Worm (Caenorhabditis elegans) whole organism, L4 larva: ENCODE measurements around the gene fbxl-3.

Source experiments
- Y105C5A.15 ChIP-seq: fragments of 200-800 bp; sonication (Bioruptor generic); IDR thresholded peaks from 2 replicates; pipeline ENCODE4 v1.3.6; 2022; ENCODE audit warnings: missing genetic modification characterization, missing compliant biosample characterization
- ama-1 ChIP-seq: fragments of 150-350 bp; optimal IDR thresholded peaks from 2 replicates; lab custom pipeline; 2014; ENCODE audit warnings: inconsistent platforms, mixed read lengths
- ceh-82 ChIP-seq: sonication (generic microtip); optimal IDR thresholded peaks from 2 replicates; lab custom pipeline; 2017; ENCODE audit warnings: missing biosample characterization, missing genetic modification characterization
- dpl-1 ChIP-seq: fragments of 150-350 bp; optimal IDR thresholded peaks from 2 replicates; lab custom pipeline; 2014; ENCODE audit warnings: missing biosample characterization, missing genetic modification reagents, missing genetic modification characterization
- hlh-11 ChIP-seq: fragments of 200-800 bp; sonication (Bioruptor generic); optimal IDR thresholded peaks from 2 replicates; lab custom pipeline; 2018; ENCODE audit warnings: mild to moderate bottlenecking, missing genetic modification characterization, missing compliant biosample characterization
- mdl-1 ChIP-seq, 2 experiments: fragments of 150-350 bp in 1 of 2; sonication (generic microtip) in 1 of 2; optimal IDR thresholded peaks; 2 replicates each; lab custom pipeline; 2014 to 2017; ENCODE audit warnings: missing biosample characterization in 2 of 2, missing genetic modification characterization in 2 of 2
- mep-1 ChIP-seq: fragments of 150-350 bp; sonication (generic microtip); optimal IDR thresholded peaks from 3 replicates; lab custom pipeline; 2014; ENCODE audit warnings: missing biosample characterization, missing genetic modification characterization
- nhr-10 ChIP-seq: fragments of 150-350 bp; optimal IDR thresholded peaks from 2 replicates; lab custom pipeline; 2014; ENCODE audit warnings: missing biosample characterization, missing genetic modification characterization
- nhr-25 ChIP-seq: sonication (generic microtip); optimal IDR thresholded peaks from 2 replicates; lab custom pipeline; 2017; ENCODE audit warnings: missing genetic modification characterization, mild to moderate bottlenecking, missing compliant biosample characterization, antibody characterized with exemption, moderate library complexity, borderline replicate concordance; ENCODE audit not compliant: insufficient read depth
- nhr-42 ChIP-seq: fragments of 200-800 bp; sonication (Bioruptor generic); IDR thresholded peaks from 2 replicates; pipeline ENCODE4 v1.3.6; 2022; ENCODE audit warnings: missing genetic modification characterization, missing compliant biosample characterization
- nhr-76 ChIP-seq: fragments of 150-350 bp; optimal IDR thresholded peaks from 2 replicates; lab custom pipeline; 2014; ENCODE audit warnings: missing biosample characterization, missing genetic modification characterization
- nhr-77 ChIP-seq: fragments of 150-350 bp; optimal IDR thresholded peaks from 2 replicates; lab custom pipeline; 2014; ENCODE audit warnings: missing biosample characterization, missing genetic modification characterization
- unc-39 ChIP-seq: sonication (generic microtip); optimal IDR thresholded peaks from 2 replicates; lab custom pipeline; 2017; ENCODE audit warnings: missing biosample characterization, missing genetic modification characterization
- ztf-11 ChIP-seq: fragments of 150-350 bp; optimal IDR thresholded peaks from 2 replicates; lab custom pipeline; 2014; ENCODE audit warnings: missing biosample characterization, missing genetic modification characterization

DNA sequence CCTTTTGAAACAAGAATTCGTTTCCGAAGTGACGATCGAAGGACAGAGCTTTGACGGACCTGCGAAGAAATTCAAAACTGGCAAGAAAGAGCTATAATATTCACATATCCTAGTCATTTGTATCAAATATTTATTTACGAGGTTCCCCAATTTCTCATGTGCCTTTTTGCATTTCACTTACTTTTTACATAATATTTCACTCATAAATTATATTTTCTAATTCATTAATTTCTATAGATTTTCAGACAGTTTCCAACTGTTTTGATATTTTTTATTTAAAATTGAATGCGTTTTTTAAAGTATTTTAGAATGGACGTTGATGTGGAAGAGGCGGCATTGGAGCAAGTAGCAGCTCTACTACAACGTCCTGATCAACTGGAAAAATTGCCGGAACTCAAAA lies 39.5 kb downstream of the fbxl-3 start, which contains the start of gene sec-6:
- TF ChIP-seq mdl-1 (tag; optimal IDR thresholded peaks at IDR 0.05; lab: Kevin White, UChicago) (no peak), ceh-82 (tag; lab: Kevin White, UChicago) (no peak), ama-1 (lab: Kevin White, UChicago) (no peak), nhr-42 (GFP tag; lab: Robert Waterston, UW) (no peak), dpl-1 (GFP tag; lab: Kevin White, UChicago) (no peak), nhr-77 (tag; lab: Kevin White, UChicago) (no peak), mep-1 (tag; lab: Kevin White, UChicago) (no peak), nhr-25 (tag; lab: Kevin White, UChicago) (no peak), ztf-11 (tag; lab: Kevin White, UChicago) (no peak), nhr-10 (no peak), Y105C5A.15 (GFP tag; lab: Robert Waterston, UW) (no peak), unc-39 (tag; lab: Kevin White, UChicago) (no peak), nhr-76 (tag; lab: Kevin White, UChicago) (no peak), hlh-11 (tag; lab: Kevin White, UChicago) (no peak)
